Worm (Caenorhabditis elegans): ENCODE data around the gene F58F12.12.

Gene F58F12.12

ce11 chrII:6370110-6370509 is 10.9 kb upstream of the F58F12.12 start (continued):
- TF ChIP-seq nhr-47 (tag; optimal IDR thresholded peaks at IDR 0.05) = peak; percentile 88
- TF ChIP-seq tbx-2 (tag; optimal IDR thresholded peaks at IDR 0.05) = peak; percentile 87
- no peak for TF ChIP-seq unc-62 (GFP tag; optimal IDR thresholded peaks at IDR 0.05)
- TF ChIP-seq snu-23 (GFP tag; optimal IDR thresholded peaks at IDR 0.05) = peak; percentile 94
- TF ChIP-seq pax-3 (tag; optimal IDR thresholded peaks at IDR 0.05) = no peak
- peak; percentile 45 to 97 for TF ChIP-seq mdl-1 (tag; optimal IDR thresholded peaks at IDR 0.05)
- no peak for TF ChIP-seq unc-98 (GFP tag; IDR thresholded peaks at IDR 0.05)
- peak; percentile 79 for TF ChIP-seq nhr-90 (tag; optimal IDR thresholded peaks at IDR 0.05; ENCODE audit: poor library complexity)
- TF ChIP-seq nhr-76 (tag; optimal IDR thresholded peaks at IDR 0.05) = no peak
- TF ChIP-seq fkh-4 (tag; optimal IDR thresholded peaks at IDR 0.05; ENCODE audit: borderline replicate concordance) = peak; percentile 21
- TF ChIP-seq pqm-1 (tag; optimal IDR thresholded peaks at IDR 0.05) = no peak
- peak; percentile 73 for TF ChIP-seq nhr-77 (tag; optimal IDR thresholded peaks at IDR 0.05)
- TF ChIP-seq sup-37 (GFP tag; optimal IDR thresholded peaks at IDR 0.05) = no peak
- TF ChIP-seq nhr-19 (GFP tag; conservative IDR thresholded peaks at IDR 0.05) = peak; percentile 84
- no peak for TF ChIP-seq alr-1 (tag; optimal IDR thresholded peaks at IDR 0.05; ENCODE audit: borderline replicate concordance)
- peak; percentile 72 for TF ChIP-seq ztf-4 (tag; optimal IDR thresholded peaks at IDR 0.05)
- TF ChIP-seq elt-2 (tag; optimal IDR thresholded peaks at IDR 0.05) = peak; percentile 56
- no peak for TF ChIP-seq ces-1 (GFP tag; optimal IDR thresholded peaks at IDR 0.05)
- peak; percentile 12 for TF ChIP-seq aly-2 (tag; optimal IDR thresholded peaks at IDR 0.05)
- TF ChIP-seq hpl-2 (GFP tag; optimal IDR thresholded peaks at IDR 0.05) = peak; percentile 20
- TF ChIP-seq ceh-82 (tag; optimal IDR thresholded peaks at IDR 0.05) = peak; percentile 70 to 94 (median 77)
- peak; percentile 97 for TF ChIP-seq blmp-1 (tag; optimal IDR thresholded peaks at IDR 0.05)
- no peak for TF ChIP-seq pag-3 (tag; optimal IDR thresholded peaks at IDR 0.05; ENCODE audit: borderline replicate concordance, insufficient read depth)
- peak; percentile 66 for TF ChIP-seq fkh-10 (GFP tag; optimal IDR thresholded peaks at IDR 0.05)
- no peak for TF ChIP-seq nhr-11 (tag; optimal IDR thresholded peaks at IDR 0.05)
- peak; percentile 50 for TF ChIP-seq snpc-4 (tag; optimal IDR thresholded peaks at IDR 0.05)
- TF ChIP-seq efl-1 (optimal IDR thresholded peaks at IDR 0.05) = peak; percentile 84 to 90
- TF ChIP-seq efl-1 (GFP tag; optimal IDR thresholded peaks at IDR 0.05 in 1 of 2) = peak; percentile 71 to 97
- no peak for TF ChIP-seq nhr-84 (tag; optimal IDR thresholded peaks at IDR 0.05)
- peak; percentile 45; the same call in 1 of the 2 replicates for TF ChIP-seq grh-1 (GFP tag; IDR thresholded peaks at IDR 0.05)
- no peak for TF ChIP-seq mef-2 (tag; optimal IDR thresholded peaks at IDR 0.05)
- TF ChIP-seq zip-4 (GFP tag; optimal IDR thresholded peaks at IDR 0.05) = no peak
- peak; percentile 85 for TF ChIP-seq isw-1 (GFP tag; IDR thresholded peaks at IDR 0.05)
- peak; percentile 86 for TF ChIP-seq jun-1 (tag; optimal IDR thresholded peaks at IDR 0.05)
- TF ChIP-seq lin-35 (GFP tag; optimal IDR thresholded peaks at IDR 0.05) = peak; percentile 85 to 87
- peak; percentile 87 for TF ChIP-seq swsn-7 (tag; optimal IDR thresholded peaks at IDR 0.05)
- TF ChIP-seq C16A3.4 (tag; optimal IDR thresholded peaks at IDR 0.05) = peak; percentile 81
- no peak for TF ChIP-seq ets-5 (GFP tag; IDR thresholded peaks at IDR 0.05)
- TF ChIP-seq unc-30 (tag; optimal IDR thresholded peaks at IDR 0.05) = no peak
- no peak for TF ChIP-seq ama-1 (optimal IDR thresholded peaks at IDR 0.05)
- peak; percentile 48 for TF ChIP-seq mep-1 (tag; optimal IDR thresholded peaks at IDR 0.05)
- no peak for TF ChIP-seq aha-1 (tag; optimal IDR thresholded peaks at IDR 0.05)
- peak; percentile 92 for TF ChIP-seq nhr-71 (tag; optimal IDR thresholded peaks at IDR 0.05)
- TF ChIP-seq nhr-28 (tag; optimal IDR thresholded peaks at IDR 0.05) = no peak
- no peak for TF ChIP-seq ceh-90 (tag; optimal IDR thresholded peaks at IDR 0.05)
- peak in 1 of 2 experiments; percentile 6 for TF ChIP-seq egl-27 (tag; optimal IDR thresholded peaks at IDR 0.05)
- TF ChIP-seq F16B12.6 (tag; optimal IDR thresholded peaks at IDR 0.05) = peak; percentile 47
- peak; percentile 67 to 79 (median 78) for TF ChIP-seq dpl-1 (GFP tag; optimal IDR thresholded peaks at IDR 0.05)
